Fruit fly (Drosophila melanogaster): Measurements from ENCODE around the gene CG32388.
A peak's percentile ranks its signal among the peaks of the same experiment; 100 is the strongest.

Gene CG32388

dm6 chr3L:6977391-6977790 is 7.0 kb downstream of the CG32388 start (continued):
- peak; percentile 28 for TF ChIP-seq Ets21C (GFP tag; optimal IDR thresholded peaks at IDR 0.05)
- TF ChIP-seq eg (GFP tag; IDR thresholded peaks at IDR 0.05): peak; percentile 89
- peak; percentile 91 for TF ChIP-seq CG15336 (GFP tag; IDR thresholded peaks at IDR 0.05)
- TF ChIP-seq esn (GFP tag; optimal IDR thresholded peaks at IDR 0.05): peak; percentile 63
- TF ChIP-seq CG31627 (GFP tag; optimal IDR thresholded peaks at IDR 0.05): peak; percentile 17
- no peak for TF ChIP-seq CG9139 (GFP tag; optimal IDR thresholded peaks at IDR 0.05)
- peak; percentile 41 for TF ChIP-seq pdm3 (GFP tag; optimal IDR thresholded peaks at IDR 0.05)
- peak; percentile 10 for TF ChIP-seq dac (GFP tag; optimal IDR thresholded peaks at IDR 0.05)
- TF ChIP-seq CG34406 (GFP tag; optimal IDR thresholded peaks at IDR 0.05): peak; percentile 70
- peak; percentile 58 for TF ChIP-seq CG6792 (GFP tag; optimal IDR thresholded peaks at IDR 0.05)
- TF ChIP-seq CG11762 (GFP tag; optimal IDR thresholded peaks at IDR 0.05; ENCODE audit: insufficient read depth): peak; percentile 52
- TF ChIP-seq CG8632 (GFP tag; optimal IDR thresholded peaks at IDR 0.05): peak; percentile 62
- TF ChIP-seq achi (GFP tag; optimal IDR thresholded peaks at IDR 0.05): peak; percentile 77
- peak; percentile 17 for TF ChIP-seq Sox14 (GFP tag; optimal IDR thresholded peaks at IDR 0.05)

dm6 chr3L:6976601-6977140 is 7.7 kb downstream of the CG32388 start:
- TF ChIP-seq lz (GFP tag; optimal IDR thresholded peaks at IDR 0.05): no peak
- no peak for TF ChIP-seq topi (GFP tag; optimal IDR thresholded peaks at IDR 0.05)
- no peak for TF ChIP-seq CG15336 (GFP tag; IDR thresholded peaks at IDR 0.05)
- peak; percentile 48 for TF ChIP-seq fkh (GFP tag; optimal IDR thresholded peaks at IDR 0.05)
- no peak for TF ChIP-seq Met (GFP tag; optimal IDR thresholded peaks at IDR 0.05)
- no peak for TF ChIP-seq CG1621 (tag; optimal IDR thresholded peaks at IDR 0.05)
- no peak for TF ChIP-seq Hr4 (GFP tag; optimal IDR thresholded peaks at IDR 0.05)
- no peak for TF ChIP-seq Eip75B (GFP tag; optimal IDR thresholded peaks at IDR 0.05)
- no peak for TF ChIP-seq Sox102F (GFP tag; optimal IDR thresholded peaks at IDR 0.05)
- TF ChIP-seq svp (GFP tag): peak; percentile 84
- TF ChIP-seq Smox (GFP tag; optimal IDR thresholded peaks at IDR 0.05): no peak
- no peak for TF ChIP-seq CG16779 (tag; optimal IDR thresholded peaks at IDR 0.05)
- TF ChIP-seq CG11902 (GFP tag; optimal IDR thresholded peaks at IDR 0.05): no peak
- no peak for TF ChIP-seq fd59A (GFP tag; optimal IDR thresholded peaks at IDR 0.05)
- peak; percentile 17 for TF ChIP-seq vri (GFP tag; optimal IDR thresholded peaks at IDR 0.05)
- TF ChIP-seq Sox15 (GFP tag; optimal IDR thresholded peaks at IDR 0.05): no peak
- no peak for TF ChIP-seq CG6792 (GFP tag; optimal IDR thresholded peaks at IDR 0.05)
- no peak for TF ChIP-seq acj6 (GFP tag; optimal IDR thresholded peaks at IDR 0.05)
- TF ChIP-seq Hr38 (GFP tag; optimal IDR thresholded peaks at IDR 0.05): no peak
- TF ChIP-seq CG3919 (GFP tag; optimal IDR thresholded peaks at IDR 0.05): no peak
- no peak for TF ChIP-seq Hr39 (GFP tag; optimal IDR thresholded peaks at IDR 0.05)
- no peak for TF ChIP-seq pdm3 (GFP tag; optimal IDR thresholded peaks at IDR 0.05)
- TF ChIP-seq salr (GFP tag; optimal IDR thresholded peaks at IDR 0.05): no peak
- no peak for TF ChIP-seq Lpt (GFP tag; optimal IDR thresholded peaks at IDR 0.05)
- no peak for TF ChIP-seq CG6163 (GFP tag; IDR thresholded peaks at IDR 0.05)
- no peak for TF ChIP-seq spab (GFP tag; optimal IDR thresholded peaks at IDR 0.05)
- TF ChIP-seq CG11762 (GFP tag; optimal IDR thresholded peaks at IDR 0.05; ENCODE audit: insufficient read depth): no peak
- no peak for TF ChIP-seq CG3032 (tag; optimal IDR thresholded peaks at IDR 0.05)
- no peak for TF ChIP-seq CG10631 (GFP tag; optimal IDR thresholded peaks at IDR 0.05)
- TF ChIP-seq Sox14 (GFP tag; optimal IDR thresholded peaks at IDR 0.05): no peak
- TF ChIP-seq Eip78C (GFP tag): peak; percentile 44

- no peak for TF ChIP-seq CG16779 (tag; optimal IDR thresholded peaks at IDR 0.05)
- TF ChIP-seq esn (GFP tag; optimal IDR thresholded peaks at IDR 0.05): no peak
- TF ChIP-seq Eip75B (GFP tag; optimal IDR thresholded peaks at IDR 0.05): no peak
- TF ChIP-seq dac (GFP tag; optimal IDR thresholded peaks at IDR 0.05): no peak
- no peak for TF ChIP-seq Met (GFP tag; optimal IDR thresholded peaks at IDR 0.05)
- TF ChIP-seq Eip78C (GFP tag): peak; percentile 1
- TF ChIP-seq eg (GFP tag; IDR thresholded peaks at IDR 0.05): no peak
- TF ChIP-seq svp (GFP tag): peak; percentile 18
- no peak for TF ChIP-seq CG11294 (GFP tag; IDR thresholded peaks at IDR 0.05)
- no peak for TF ChIP-seq net (GFP tag; optimal IDR thresholded peaks at IDR 0.05)
- TF ChIP-seq CG11762 (GFP tag; optimal IDR thresholded peaks at IDR 0.05; ENCODE audit: insufficient read depth): no peak
- peak; percentile 3 for TF ChIP-seq vri (GFP tag; optimal IDR thresholded peaks at IDR 0.05)
Measured at dm6 chr3L:6975875-6976274, 8.5 kb downstream of the CG32388 start.

Data from whole organism, prepupa.